Fruit fly (Drosophila melanogaster): ENCODE measurements around the gene lz.

lz gene

DNA sequence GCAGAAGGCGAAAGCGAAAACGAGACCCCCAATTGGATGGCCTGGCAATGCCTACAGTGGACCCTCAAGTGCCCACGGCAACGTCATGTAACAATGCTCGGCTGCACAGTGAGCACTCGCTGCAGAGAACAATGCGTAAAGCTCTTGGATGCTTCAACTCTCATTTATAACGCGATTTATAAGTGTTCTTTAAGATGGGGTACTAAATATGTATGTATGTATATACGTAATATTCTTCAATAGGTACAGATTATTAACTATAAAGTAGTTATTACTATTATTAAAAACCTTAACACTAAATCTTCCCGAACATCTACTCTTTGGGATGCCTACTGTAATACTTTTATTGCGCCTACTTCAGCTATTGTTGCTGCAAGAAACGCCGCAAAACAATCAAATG lies 18.4 kb upstream of the lz start:
- TF ChIP-seq ttk (optimal IDR thresholded peaks at IDR 0.05) (no peak), psq (optimal IDR thresholded peaks at IDR 0.05) (no peak), Sin3A (optimal IDR thresholded peaks at IDR 0.05) (no peak)

DNA sequence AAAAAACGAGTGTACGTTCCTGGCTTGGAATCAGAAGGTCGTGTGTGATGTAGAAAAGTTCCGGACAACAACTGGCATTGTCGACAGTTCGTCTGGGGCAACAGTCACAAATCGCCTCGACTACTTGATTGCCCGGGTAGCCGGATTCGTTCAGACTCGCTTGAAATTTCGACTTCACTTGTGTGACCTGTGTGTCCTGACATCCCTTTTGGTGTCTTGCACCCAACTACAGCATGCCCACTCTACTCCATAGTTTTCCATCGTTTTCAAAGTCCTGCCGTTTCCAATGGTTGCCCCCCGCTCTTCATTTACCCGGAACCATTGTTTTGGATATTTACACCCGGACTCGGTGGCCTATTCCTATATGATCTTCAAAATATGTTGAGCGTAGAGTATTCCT lies 16.9 kb upstream of the lz start, which contains the start of gene Erk7:
TSS of gene Erk7 (minus strand) at position 101 of the 400 bp plus-strand sequence.
- TF ChIP-seq psq (optimal IDR thresholded peaks at IDR 0.05) (no peak), insv (optimal IDR thresholded peaks at IDR 0.05) (no peak), h (optimal IDR thresholded peaks at IDR 0.05) (no peak), Sin3A (optimal IDR thresholded peaks at IDR 0.05) (no peak), ttk (optimal IDR thresholded peaks at IDR 0.05) (no peak), Myc (optimal IDR thresholded peaks at IDR 0.05) (no peak)

DNA sequence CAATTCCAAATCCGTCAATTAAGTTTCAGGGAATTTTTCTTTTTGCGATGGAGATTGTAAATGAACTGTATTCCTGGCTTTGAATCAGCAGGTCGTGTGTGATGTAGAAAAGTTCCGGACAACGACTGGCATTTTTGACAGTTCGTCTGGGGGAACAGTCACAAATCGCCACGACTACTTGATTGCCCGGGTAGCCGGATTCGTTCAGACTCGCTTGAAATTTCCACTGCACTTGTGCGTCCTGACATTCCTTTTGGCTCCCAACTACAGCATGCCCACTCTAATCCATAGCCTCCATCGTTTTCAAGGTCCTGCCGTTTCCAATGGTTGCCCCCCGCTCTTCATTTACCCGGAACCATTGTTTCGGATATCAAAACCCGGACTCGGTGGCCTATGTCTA lies 14.6 kb upstream of the lz start, which contains the start of gene CG17440:
TSS of gene CG17440 (minus strand) at position 101 of the 400 bp plus-strand sequence.
- TF ChIP-seq psq (optimal IDR thresholded peaks at IDR 0.05): no peak
- TF ChIP-seq Myc (optimal IDR thresholded peaks at IDR 0.05): no peak
- no peak for TF ChIP-seq insv (optimal IDR thresholded peaks at IDR 0.05)
- no peak for TF ChIP-seq ttk (optimal IDR thresholded peaks at IDR 0.05)
- no peak for TF ChIP-seq h (optimal IDR thresholded peaks at IDR 0.05)
- no peak for TF ChIP-seq Sin3A (optimal IDR thresholded peaks at IDR 0.05)

DNA sequence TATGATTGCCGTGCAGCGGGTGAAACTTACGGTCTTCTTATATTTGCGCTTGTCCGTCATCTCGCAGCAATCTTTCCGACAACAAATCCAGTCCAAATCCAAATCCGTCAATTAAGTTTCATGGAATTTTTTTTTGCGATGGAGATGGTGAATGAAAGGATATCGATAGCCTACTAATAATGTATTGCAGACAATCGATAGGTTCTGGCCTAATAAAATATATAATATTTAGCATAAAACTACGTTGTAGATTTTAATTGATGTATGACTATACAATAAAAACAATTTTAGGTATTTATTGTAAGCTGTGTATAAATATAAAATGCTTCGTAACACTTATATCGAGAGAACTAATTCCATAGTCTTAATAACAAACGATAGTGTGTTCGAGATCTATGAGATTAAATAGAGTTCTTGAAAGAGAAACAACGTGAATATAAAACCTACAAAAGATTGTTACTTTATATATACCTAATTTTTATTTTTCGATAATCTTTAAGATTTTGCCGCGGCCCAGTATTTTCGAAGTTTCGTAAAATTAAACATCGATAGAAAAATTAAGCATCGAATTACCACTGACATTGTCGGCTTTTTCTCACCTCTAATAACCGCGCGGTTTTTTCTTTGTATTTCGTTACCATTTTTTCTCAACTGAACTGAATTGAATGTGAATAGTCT lies 11.5 kb upstream of the lz start, which contains the start of the genes Cfp1 and Aladin:
TSS of gene Cfp1 (minus strand) at position 131 of the 678 bp plus-strand sequence.
TSS of gene Aladin (plus strand) at position 584 of the 678 bp plus-strand sequence.
- no peak for TF ChIP-seq h (optimal IDR thresholded peaks at IDR 0.05)
- no peak for TF ChIP-seq insv (optimal IDR thresholded peaks at IDR 0.05)
- no peak for TF ChIP-seq psq (optimal IDR thresholded peaks at IDR 0.05)
- no peak for TF ChIP-seq Sin3A (optimal IDR thresholded peaks at IDR 0.05)
- no peak for TF ChIP-seq Myc (optimal IDR thresholded peaks at IDR 0.05)
- no peak for TF ChIP-seq ttk (optimal IDR thresholded peaks at IDR 0.05)

DNA sequence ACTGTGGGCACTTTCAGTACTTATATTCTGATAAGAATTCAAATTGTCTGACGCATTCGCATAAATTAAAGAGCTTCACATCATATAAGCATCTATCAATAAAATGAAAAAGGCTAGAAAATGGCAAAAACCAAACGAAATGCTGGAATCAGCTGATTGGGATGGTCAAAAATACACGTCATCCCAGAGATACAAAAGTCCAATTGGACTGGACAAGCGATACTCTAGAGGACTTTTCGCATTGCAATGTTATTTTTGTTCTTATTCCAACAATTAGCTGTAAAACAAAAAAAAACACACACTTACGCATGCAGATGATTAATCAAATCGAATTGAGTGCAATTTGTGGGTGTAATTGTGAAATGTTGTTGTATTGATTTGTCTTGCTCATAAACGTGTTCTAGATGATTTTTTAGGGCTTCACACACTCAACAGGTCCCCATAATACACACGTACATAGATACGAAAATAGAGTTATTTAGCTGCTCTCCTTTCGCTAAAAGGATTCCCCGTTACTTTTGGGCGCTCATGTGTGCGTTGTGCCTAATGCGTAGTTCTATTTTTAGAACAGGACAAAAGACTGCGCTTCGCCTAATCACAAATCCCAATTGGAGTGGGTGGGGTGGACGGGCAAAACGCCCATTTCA lies 2.3 kb upstream of the lz start:
- no peak for TF ChIP-seq insv (optimal IDR thresholded peaks at IDR 0.05)
- no peak for TF ChIP-seq psq (optimal IDR thresholded peaks at IDR 0.05)

DNA sequence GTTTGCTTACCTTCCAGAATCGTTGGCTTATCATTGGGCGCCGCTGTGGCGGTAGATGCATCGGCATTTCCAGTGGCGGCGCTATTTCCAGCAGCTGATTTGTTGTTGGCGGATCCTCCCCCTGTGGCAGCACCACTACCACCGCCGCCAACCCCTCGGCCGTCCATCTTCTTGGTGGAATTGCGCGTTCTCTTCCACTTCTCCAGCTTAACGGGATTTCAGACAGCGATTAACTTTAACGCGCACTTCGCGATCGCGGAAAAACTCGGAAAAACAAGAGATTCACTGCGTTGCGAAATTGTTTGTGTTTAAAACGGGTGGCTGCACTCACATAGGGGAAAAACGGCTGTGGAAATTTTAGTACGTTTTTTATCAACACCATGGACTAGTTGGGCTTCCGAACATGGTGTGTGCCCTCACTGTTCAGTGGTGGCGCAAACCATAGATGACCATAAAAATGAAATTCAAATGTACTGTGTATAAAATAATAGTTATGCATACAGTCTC lies 1.6 kb upstream of the lz start, which contains the start of gene c11.1:
TSS of gene c11.1 (minus strand) at position 335 of the 507 bp plus-strand sequence.
- TF ChIP-seq psq (optimal IDR thresholded peaks at IDR 0.05) (no peak), ttk (optimal IDR thresholded peaks at IDR 0.05) (no peak), h (optimal IDR thresholded peaks at IDR 0.05) (no peak), insv (optimal IDR thresholded peaks at IDR 0.05) (no peak), Sin3A (optimal IDR thresholded peaks at IDR 0.05) (no peak), Myc (optimal IDR thresholded peaks at IDR 0.05) (no peak)

DNA sequence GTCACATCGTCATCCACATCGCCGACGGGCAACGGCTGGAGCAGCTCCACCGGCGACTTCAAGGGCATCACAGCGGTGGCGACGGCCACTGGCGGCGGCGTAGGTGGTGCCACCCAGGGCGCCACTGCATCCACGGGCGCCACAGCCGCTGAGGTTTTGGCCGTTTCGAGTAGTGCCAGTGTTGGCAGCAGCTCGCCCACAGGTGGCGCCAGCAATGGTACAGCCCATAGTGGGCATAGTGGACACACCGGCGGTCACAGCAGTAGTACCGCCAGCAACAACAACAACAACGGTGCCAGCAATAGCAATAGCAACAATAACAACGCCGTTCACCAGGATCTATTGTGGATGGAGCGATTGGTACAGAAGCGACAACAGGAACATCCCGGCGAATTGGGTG lies 1.9 kb downstream of the lz start:
- no peak for TF ChIP-seq Myc (optimal IDR thresholded peaks at IDR 0.05)

DNA sequence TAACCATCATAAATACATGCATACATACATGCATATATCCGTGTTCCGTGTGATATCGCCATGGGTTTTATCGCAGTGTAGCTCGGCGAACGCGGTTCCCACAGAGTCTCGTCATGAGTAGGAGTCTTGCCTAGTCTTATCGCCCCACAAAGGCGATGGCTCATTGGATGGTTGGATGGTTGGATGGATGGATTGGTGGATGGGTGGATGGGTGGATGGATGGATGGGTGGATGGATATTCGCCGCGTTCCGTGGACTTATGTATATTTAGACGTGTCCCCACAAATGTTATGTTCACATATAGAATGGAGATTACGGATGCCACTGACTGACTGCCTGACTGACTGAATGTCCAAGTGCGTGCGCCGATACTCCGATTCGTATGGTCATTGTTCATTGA lies 6.8 kb downstream of the lz start:
- no peak for TF ChIP-seq h (optimal IDR thresholded peaks at IDR 0.05)
- TF ChIP-seq psq (optimal IDR thresholded peaks at IDR 0.05): no peak
- TF ChIP-seq ttk (optimal IDR thresholded peaks at IDR 0.05): no peak
- TF ChIP-seq Myc (optimal IDR thresholded peaks at IDR 0.05): no peak
- TF ChIP-seq Sin3A (optimal IDR thresholded peaks at IDR 0.05): no peak
- no peak for TF ChIP-seq insv (optimal IDR thresholded peaks at IDR 0.05)

DNA sequence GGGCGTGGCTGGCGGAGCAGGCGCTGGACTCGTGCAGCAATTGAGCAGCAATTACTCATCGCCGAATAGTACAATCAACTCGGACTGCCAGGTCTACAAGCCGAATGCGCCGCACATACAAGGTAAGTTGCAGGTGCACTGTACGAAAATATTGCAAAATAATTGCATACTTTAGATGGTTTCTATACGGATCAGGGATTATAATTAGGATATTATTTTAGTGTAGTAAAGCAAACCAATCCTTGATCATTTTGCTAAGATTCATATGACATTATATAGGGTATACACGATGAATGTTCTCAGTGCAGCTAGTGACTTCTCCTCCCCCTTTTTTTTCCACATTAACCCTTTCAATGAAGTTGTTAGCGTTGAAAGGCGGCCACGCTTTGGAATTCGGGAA lies 11.1 kb downstream of the lz start:
- TF ChIP-seq insv (optimal IDR thresholded peaks at IDR 0.05) (no peak), psq (optimal IDR thresholded peaks at IDR 0.05) (no peak), Myc (optimal IDR thresholded peaks at IDR 0.05) (no peak), Sin3A (optimal IDR thresholded peaks at IDR 0.05) (no peak), ttk (optimal IDR thresholded peaks at IDR 0.05) (no peak), h (optimal IDR thresholded peaks at IDR 0.05) (no peak)

DNA sequence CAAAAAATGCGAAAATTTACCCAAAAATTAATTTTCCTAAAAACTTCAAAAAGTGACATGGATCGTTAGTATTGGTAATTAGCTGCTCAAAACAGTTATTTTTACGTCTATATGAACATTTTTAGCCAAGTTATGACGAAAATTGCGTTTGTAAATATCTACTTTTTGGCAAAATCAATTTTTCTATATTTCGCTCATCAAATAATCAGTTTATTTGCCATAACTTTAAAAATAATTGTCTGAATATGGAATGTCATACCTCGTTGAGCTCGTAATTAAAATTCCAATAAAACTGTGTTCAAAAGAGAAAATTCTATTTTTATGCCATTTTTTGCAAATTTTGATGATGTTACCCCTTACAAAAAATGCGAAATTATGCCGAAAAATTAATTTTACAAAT lies 12.1 kb downstream of the lz start:
- TF ChIP-seq psq (optimal IDR thresholded peaks at IDR 0.05): no peak
- no peak for TF ChIP-seq Sin3A (optimal IDR thresholded peaks at IDR 0.05)
- TF ChIP-seq insv (optimal IDR thresholded peaks at IDR 0.05): no peak
- no peak for TF ChIP-seq h (optimal IDR thresholded peaks at IDR 0.05)

DNA sequence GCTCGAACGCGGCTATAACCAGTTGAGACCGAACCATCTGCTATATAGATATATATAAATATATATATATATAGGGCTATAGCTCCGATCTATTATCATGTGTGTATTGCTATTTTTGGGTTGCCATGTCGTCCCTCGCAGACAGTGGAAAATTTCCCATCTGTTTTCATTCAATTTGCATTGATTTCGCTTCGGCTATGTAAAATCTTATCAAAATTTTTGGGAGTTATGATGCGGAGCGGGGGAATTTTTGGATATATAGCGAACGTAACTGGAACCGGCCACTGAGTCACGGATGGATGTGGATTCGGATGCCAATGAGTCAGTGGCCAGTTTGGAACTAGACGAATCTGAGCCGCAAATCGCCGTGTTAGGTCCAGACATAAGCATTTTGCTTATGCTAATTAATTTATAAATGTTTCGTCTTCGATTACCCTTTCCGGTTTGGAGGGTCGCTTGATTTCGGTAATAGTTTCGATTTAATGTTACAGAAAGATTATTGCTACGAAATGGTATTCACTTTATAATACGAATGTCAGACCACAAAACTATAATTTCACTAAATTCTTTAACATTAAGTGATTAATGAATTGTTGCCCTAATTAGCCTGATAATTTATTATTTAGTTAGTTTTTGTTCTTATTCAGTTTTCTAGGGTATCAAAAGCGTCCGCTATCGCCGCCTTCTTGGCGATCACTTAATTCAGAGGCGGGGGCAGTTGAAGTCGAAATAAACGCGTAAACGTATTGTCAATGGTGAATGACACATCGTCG lies 13.4 kb downstream of the lz start:
- TF ChIP-seq Sin3A (optimal IDR thresholded peaks at IDR 0.05) (no peak), h (optimal IDR thresholded peaks at IDR 0.05) (no peak), Myc (optimal IDR thresholded peaks at IDR 0.05) (no peak)

DNA sequence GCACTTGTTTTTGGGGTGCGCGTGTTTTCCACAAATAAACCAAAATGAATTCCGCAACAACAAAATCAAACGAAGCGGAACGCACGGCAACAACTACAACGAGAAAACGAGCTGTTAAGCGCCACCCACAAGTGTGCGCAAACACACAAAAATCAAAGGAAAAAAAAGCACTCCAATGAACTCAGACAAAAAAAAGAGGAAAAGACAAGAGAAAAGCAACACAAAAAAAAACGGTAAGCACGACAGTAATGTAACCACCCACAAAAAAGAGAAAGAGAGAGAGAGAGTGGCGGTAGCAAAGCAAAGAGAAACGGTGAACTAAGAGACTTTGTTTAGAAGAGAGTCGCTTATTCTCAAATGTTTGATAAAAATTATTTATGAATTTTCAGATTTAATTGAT lies 21.3 kb downstream of the lz start:
- no peak for TF ChIP-seq ttk (optimal IDR thresholded peaks at IDR 0.05)
- TF ChIP-seq Myc (optimal IDR thresholded peaks at IDR 0.05): no peak
- TF ChIP-seq Sin3A (optimal IDR thresholded peaks at IDR 0.05): no peak
- no peak for TF ChIP-seq psq (optimal IDR thresholded peaks at IDR 0.05)

Measured in Kc167 (cell line).